Worm (Caenorhabditis elegans) whole organism, L1 larva: ENCODE data around the gene nhr-72.

ENCODE experiments used
- ces-1 ChIP-seq: fragments of 150-350 bp; optimal IDR thresholded peaks from 2 replicates; lab custom pipeline; 2014; ENCODE audit warnings: missing biosample characterization, missing genetic modification reagents, missing genetic modification characterization
- elt-2 ChIP-seq: sonication (generic microtip); optimal IDR thresholded peaks from 2 replicates; lab custom pipeline; 2016; ENCODE audit warnings: missing genetic modification characterization, mild to moderate bottlenecking, inconsistent platforms, missing compliant biosample characterization, missing genetic modification reagents
- elt-3 ChIP-seq, 6 experiments: fragments of 150-350 bp in 1 of 6; sonication (generic microtip); optimal IDR thresholded peaks; 2 replicates each; lab custom pipeline; 2017 to 2018; ENCODE audit warnings: missing biosample characterization in 6 of 6, missing genetic modification characterization in 6 of 6, inconsistent platforms in 1 of 6
- fkh-10 ChIP-seq: sonication (generic microtip); optimal IDR thresholded peaks from 2 replicates; lab custom pipeline; 2017; ENCODE audit warnings: missing biosample characterization, missing genetic modification reagents, missing genetic modification characterization
- jun-1 ChIP-seq: fragments of 150-350 bp; optimal IDR thresholded peaks from 2 replicates; lab custom pipeline; 2014; ENCODE audit warnings: missing biosample characterization, missing genetic modification reagents, missing genetic modification characterization
- lin-35 ChIP-seq, 2 experiments: fragments of 150-350 bp; optimal IDR thresholded peaks; 2 replicates each; lab custom pipeline; 2014; ENCODE audit warnings: missing biosample characterization in 2 of 2, missing genetic modification characterization in 2 of 2, missing genetic modification reagents in 2 of 2
- lsy-2 ChIP-seq, 2 experiments: fragments of 150-350 bp; optimal IDR thresholded peaks; 2 replicates each; lab custom pipeline; 2014; ENCODE audit warnings: missing biosample characterization in 2 of 2, missing genetic modification characterization in 2 of 2
- nhr-76 ChIP-seq: sonication (generic microtip); optimal IDR thresholded peaks from 2 replicates; lab custom pipeline; 2017; ENCODE audit warnings: missing biosample characterization, missing genetic modification characterization
- snpc-4 ChIP-seq: fragments of 150-350 bp; optimal IDR thresholded peaks from 2 replicates; lab custom pipeline; 2014; ENCODE audit warnings: missing biosample characterization, missing genetic modification characterization
- unc-62 ChIP-seq: fragments of 150-350 bp; optimal IDR thresholded peaks from 2 replicates; lab custom pipeline; 2014; ENCODE audit warnings: missing biosample characterization, missing genetic modification reagents, missing genetic modification characterization
- ztf-11 ChIP-seq, 2 experiments: sonication (generic microtip); optimal IDR thresholded peaks; 2 replicates each; lab custom pipeline; 2016 to 2017; ENCODE audit warnings: missing genetic modification characterization in 2 of 2, missing biosample characterization in 1 of 2, missing compliant biosample characterization in 1 of 2

- TF ChIP-seq fkh-10: no peak
- TF ChIP-seq ztf-11 (tag; optimal IDR thresholded peaks at IDR 0.05; lab: Kevin White, UChicago): no peak
- no peak for TF ChIP-seq snpc-4
- no peak for TF ChIP-seq jun-1 (tag; lab: Kevin White, UChicago)
- no peak for TF ChIP-seq nhr-76 (tag; lab: Kevin White, UChicago)
- no peak for TF ChIP-seq unc-62 (GFP tag; lab: Kevin White, UChicago)
- TF ChIP-seq lsy-2 (tag; optimal IDR thresholded peaks at IDR 0.05; lab: Kevin White, UChicago): no peak
- TF ChIP-seq lin-35 (GFP tag; optimal IDR thresholded peaks at IDR 0.05; lab: Kevin White, UChicago): no peak
- no peak for TF ChIP-seq ces-1 (GFP tag; lab: Kevin White, UChicago)
- TF ChIP-seq elt-3 (tag; optimal IDR thresholded peaks at IDR 0.05; lab: Kevin White, UChicago): no peak
- TF ChIP-seq elt-2 (tag; lab: Kevin White, UChicago): no peak
Observed at ce11 chrII:3878330-3878729, 27.8 kb upstream of the nhr-72 start, which contains the start of gene srh-250.
